Fruit fly (Drosophila melanogaster): Measurements from ENCODE around the gene CG2200.
A peak's percentile ranks its signal among the peaks of the same experiment; 100 is the strongest.

CG2200 gene

DNA sequence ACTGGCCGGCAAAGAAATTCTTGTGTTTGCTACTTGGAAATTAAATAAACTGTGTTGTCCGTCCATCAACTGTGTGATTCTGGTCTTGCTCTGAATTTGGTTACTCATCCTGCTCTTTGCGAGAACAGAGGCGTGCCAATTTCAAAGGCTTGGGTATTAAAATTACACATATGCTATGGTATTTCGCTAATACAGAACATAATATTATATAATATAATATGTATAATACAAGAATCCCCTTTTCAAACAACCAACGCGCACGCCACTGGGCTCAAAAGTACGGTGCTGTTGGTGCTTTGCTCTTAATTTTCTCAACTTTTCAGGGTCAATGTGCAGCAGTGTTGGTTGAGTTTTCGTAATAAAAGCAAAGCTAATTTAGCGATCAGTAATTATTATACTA, 5.8 kb downstream of the CG2200 start (continued):
- peak; percentile 30 for TF ChIP-seq CG15696 (tag; optimal IDR thresholded peaks at IDR 0.05)
- no peak for TF ChIP-seq dan (GFP tag; IDR thresholded peaks at IDR 0.05)
- TF ChIP-seq ab (GFP tag; optimal IDR thresholded peaks at IDR 0.05): no peak
- TF ChIP-seq D19A (tag; optimal IDR thresholded peaks at IDR 0.05): peak; percentile 62
- TF ChIP-seq CG11085 (GFP tag; IDR thresholded peaks at IDR 0.05): peak; percentile 85
- no peak for TF ChIP-seq hbn (GFP tag; IDR thresholded peaks at IDR 0.05; ENCODE audit: partially characterized antibody)
- no peak for TF ChIP-seq h (optimal IDR thresholded peaks at IDR 0.05)
- no peak for TF ChIP-seq CG17802 (tag; optimal IDR thresholded peaks at IDR 0.05)
- peak; percentile 67 for TF ChIP-seq Hr3 (GFP tag; optimal IDR thresholded peaks at IDR 0.05)
- peak; percentile 94 for TF ChIP-seq CG32532 (GFP tag; IDR thresholded peaks at IDR 0.05)
- TF ChIP-seq Side (GFP tag; optimal IDR thresholded peaks at IDR 0.05): no peak
- TF ChIP-seq Abd-B (GFP tag; optimal IDR thresholded peaks at IDR 0.05): peak; percentile 78
- TF ChIP-seq B-H1 (GFP tag; IDR thresholded peaks at IDR 0.05): peak; percentile 81
- peak; percentile 86 for TF ChIP-seq Dbx (GFP tag; IDR thresholded peaks at IDR 0.05)
- TF ChIP-seq C15 (GFP tag; IDR thresholded peaks at IDR 0.05): no peak
- TF ChIP-seq hkb (optimal IDR thresholded peaks at IDR 0.05): no peak
- peak; percentile 91 for TF ChIP-seq hkb (GFP tag; IDR thresholded peaks at IDR 0.05)
- TF ChIP-seq lilli (GFP tag; optimal IDR thresholded peaks at IDR 0.05): peak; percentile 69
- peak; percentile 56 for TF ChIP-seq CG8765 (GFP tag; IDR thresholded peaks at IDR 0.05)
- peak; percentile 92 for TF ChIP-seq CG9817 (tag; optimal IDR thresholded peaks at IDR 0.05)
- no peak for TF ChIP-seq Elba2 (GFP tag; optimal IDR thresholded peaks at IDR 0.05)
- TF ChIP-seq CG4820 (GFP tag; optimal IDR thresholded peaks at IDR 0.05): peak; percentile 24
- TF ChIP-seq CG4360 (GFP tag; IDR thresholded peaks at IDR 0.05): peak; percentile 48
- TF ChIP-seq CG14014 (GFP tag; IDR thresholded peaks at IDR 0.05): peak; percentile 92
- no peak for TF ChIP-seq BEAF-32 (GFP tag; optimal IDR thresholded peaks at IDR 0.05)
- no peak for TF ChIP-seq CG16779 (GFP tag; IDR thresholded peaks at IDR 0.05)
- peak; percentile 88 for TF ChIP-seq ci (GFP tag; IDR thresholded peaks at IDR 0.05)
- TF ChIP-seq HLH54F (GFP tag; optimal IDR thresholded peaks at IDR 0.05): peak; percentile 46
- TF ChIP-seq CG15479 (GFP tag; optimal IDR thresholded peaks at IDR 0.05): no peak
- no peak for TF ChIP-seq eyg (GFP tag; optimal IDR thresholded peaks at IDR 0.05)
- TF ChIP-seq p53 (GFP tag; optimal IDR thresholded peaks at IDR 0.05): no peak
- peak; percentile 54 for TF ChIP-seq Chrac-16 (GFP tag; optimal IDR thresholded peaks at IDR 0.05)
- no peak for TF ChIP-seq abd-A (tag; optimal IDR thresholded peaks at IDR 0.05)
- no peak for TF ChIP-seq crc (GFP tag; optimal IDR thresholded peaks at IDR 0.05)
- peak in 1 of 2 experiments; percentile 83 for TF ChIP-seq bsh (GFP tag; optimal IDR thresholded peaks at IDR 0.05)
- TF ChIP-seq slou (GFP tag; optimal IDR thresholded peaks at IDR 0.05): no peak
- peak; percentile 54 for TF ChIP-seq CG7987 (GFP tag; optimal IDR thresholded peaks at IDR 0.05)
- TF ChIP-seq al (GFP tag; IDR thresholded peaks at IDR 0.05): peak; percentile 90
- peak; percentile 82 for TF ChIP-seq schlank (tag; optimal IDR thresholded peaks at IDR 0.05)
- peak in 1 of 3 experiments; percentile 36 for TF ChIP-seq lola (GFP tag; optimal IDR thresholded peaks at IDR 0.05)
- TF ChIP-seq nerfin-2 (GFP tag; IDR thresholded peaks at IDR 0.05; ENCODE audit: partially characterized antibody): no peak
- TF ChIP-seq Drgx (GFP tag; IDR thresholded peaks at IDR 0.05): peak; percentile 72
- peak; percentile 82 for TF ChIP-seq Sox102F (GFP tag; optimal IDR thresholded peaks at IDR 0.05)
- TF ChIP-seq cwo (GFP tag; optimal IDR thresholded peaks at IDR 0.05): peak; percentile 78
- TF ChIP-seq ash1 (GFP tag; optimal IDR thresholded peaks at IDR 0.05): no peak
- peak; percentile 64 for TF ChIP-seq CG1603 (tag; optimal IDR thresholded peaks at IDR 0.05)
- TF ChIP-seq CG18619 (GFP tag; optimal IDR thresholded peaks at IDR 0.05): peak; percentile 71
- TF ChIP-seq CG1024 (GFP tag; IDR thresholded peaks at IDR 0.05): peak; percentile 61
- 0 out of 2 replicates have a peak, but pooled peaks have one; percentile 46 for TF ChIP-seq gt (GFP tag; IDR thresholded peaks at IDR 0.05)
- TF ChIP-seq jumu (GFP tag; optimal IDR thresholded peaks at IDR 0.05): peak; percentile 1
- TF ChIP-seq CG6854 (GFP tag; optimal IDR thresholded peaks at IDR 0.05): peak; percentile 63
- TF ChIP-seq CG16863 (GFP tag; optimal IDR thresholded peaks at IDR 0.05): no peak

Measured in whole organism, embryonic.